Worm (Caenorhabditis elegans): ENCODE results near the gene famh-136.

famh-136 gene

DNA sequence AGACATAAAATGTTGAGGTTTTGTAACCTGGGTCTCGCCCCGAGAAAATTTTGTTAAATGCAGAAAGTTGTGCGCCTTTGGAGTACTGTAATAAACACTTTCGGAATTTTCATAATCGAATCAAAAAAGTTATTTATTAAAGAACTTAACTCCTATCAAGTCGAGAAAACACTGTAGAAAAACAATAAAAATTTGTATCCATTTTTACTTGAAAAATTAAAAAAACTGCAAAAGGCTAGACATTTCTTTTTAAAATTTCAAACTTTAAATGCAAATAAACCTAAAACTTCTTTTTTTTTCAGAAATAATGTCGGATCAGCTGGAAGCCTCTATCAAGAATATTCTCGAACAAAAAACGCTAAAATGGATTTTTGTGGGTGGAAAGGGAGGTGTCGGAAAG lies 7.2 kb downstream of the famh-136 start, which contains the start of gene asna-1:
Gene asna-1 (plus strand): TSS at position 301 of the 400 bp plus-strand sequence.
- no peak for TF ChIP-seq him-1 (tag; optimal IDR thresholded peaks at IDR 0.05)
- TF ChIP-seq dao-5 (tag; optimal IDR thresholded peaks at IDR 0.05), result no peak
- TF ChIP-seq W03F9.2 (tag; optimal IDR thresholded peaks at IDR 0.05), result no peak

DNA sequence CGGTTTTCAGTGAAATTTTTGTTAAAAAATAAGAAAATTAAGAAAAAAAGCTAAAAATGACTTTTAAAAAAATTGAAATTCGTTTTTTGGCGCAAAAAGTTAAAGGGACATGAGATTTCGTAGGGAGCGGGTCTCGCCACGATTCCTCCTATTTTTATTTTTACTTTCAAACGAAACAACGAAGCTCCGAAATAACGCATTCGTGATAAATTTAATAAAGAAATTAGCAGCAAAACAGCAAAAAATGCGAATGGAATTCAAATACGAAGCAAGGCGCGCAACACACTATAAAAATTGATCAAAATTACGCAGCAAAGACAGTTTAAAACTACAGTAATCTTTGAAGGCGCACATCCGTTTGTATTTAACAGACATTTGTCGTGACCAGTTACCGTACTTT lies 12.2 kb downstream of the famh-136 start:
- TF ChIP-seq W03F9.2 (tag; optimal IDR thresholded peaks at IDR 0.05), result peak; percentile 65
- no peak for TF ChIP-seq him-1 (tag; optimal IDR thresholded peaks at IDR 0.05)

DNA sequence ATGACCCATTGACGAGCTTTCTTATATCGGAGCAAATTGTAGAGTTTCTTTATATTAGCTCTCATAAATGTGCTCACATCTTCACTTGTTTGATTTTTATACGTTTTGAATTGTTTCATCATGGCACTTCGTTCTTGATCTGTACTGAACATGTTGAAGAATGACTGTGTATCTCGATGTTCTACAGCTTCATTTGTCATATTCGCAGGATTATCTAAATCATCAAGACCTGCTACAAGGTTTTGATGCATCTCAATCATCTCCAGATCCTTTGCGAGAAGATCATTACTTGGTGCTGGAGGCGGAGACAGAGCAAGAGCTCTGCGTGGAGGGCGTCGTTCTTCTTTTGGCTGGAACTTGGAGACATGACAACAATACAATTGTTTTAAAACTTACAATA lies 15.7 kb downstream of the famh-136 start:
- TF ChIP-seq him-1 (tag; optimal IDR thresholded peaks at IDR 0.05) (no peak), W03F9.2 (tag; optimal IDR thresholded peaks at IDR 0.05) (no peak)

- TF ChIP-seq W03F9.2 (tag; optimal IDR thresholded peaks at IDR 0.05) (peak; percentile 97), dao-5 (tag; optimal IDR thresholded peaks at IDR 0.05) (no peak), him-1 (tag; optimal IDR thresholded peaks at IDR 0.05) (peak; percentile 87)
These were observed 16.5 kb downstream of the famh-136 start, which contains the start of gene lin-9 for ce11 chrIII:8904044-8904443. TSS of gene lin-9 (minus strand) at chrIII:8904131.

ce11 chrIII:8904914-8905665 lies 17.5 kb downstream of the famh-136 start, which contains the start of gene unc-32:
TSS of gene unc-32 (plus strand) at chrIII:8905615.
- TF ChIP-seq dao-5 (tag; optimal IDR thresholded peaks at IDR 0.05) (no peak), him-1 (tag; optimal IDR thresholded peaks at IDR 0.05) (peak; percentile 4), W03F9.2 (tag; optimal IDR thresholded peaks at IDR 0.05) (no peak)

DNA sequence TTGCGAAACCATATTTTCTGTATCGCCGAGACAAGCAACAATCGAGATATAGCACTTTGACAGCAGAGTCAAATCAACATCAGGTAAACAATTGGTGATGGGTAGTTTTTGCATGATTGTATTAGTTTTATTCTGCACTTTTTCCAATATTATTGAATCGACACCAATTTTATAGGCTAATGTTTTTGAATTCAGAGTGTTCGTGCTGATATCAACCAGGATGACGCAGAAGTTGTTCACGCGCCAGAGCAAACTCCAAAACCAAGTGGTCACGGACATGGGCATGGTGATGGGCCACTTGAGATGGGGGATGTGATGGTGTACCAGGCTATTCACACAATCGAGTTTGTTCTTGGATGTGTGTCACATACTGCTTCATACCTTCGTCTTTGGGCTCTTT lies 22.6 kb downstream of the famh-136 start:
- TF ChIP-seq dao-5 (tag; optimal IDR thresholded peaks at IDR 0.05) (no peak), him-1 (tag; optimal IDR thresholded peaks at IDR 0.05) (no peak), W03F9.2 (tag; optimal IDR thresholded peaks at IDR 0.05) (no peak)

DNA sequence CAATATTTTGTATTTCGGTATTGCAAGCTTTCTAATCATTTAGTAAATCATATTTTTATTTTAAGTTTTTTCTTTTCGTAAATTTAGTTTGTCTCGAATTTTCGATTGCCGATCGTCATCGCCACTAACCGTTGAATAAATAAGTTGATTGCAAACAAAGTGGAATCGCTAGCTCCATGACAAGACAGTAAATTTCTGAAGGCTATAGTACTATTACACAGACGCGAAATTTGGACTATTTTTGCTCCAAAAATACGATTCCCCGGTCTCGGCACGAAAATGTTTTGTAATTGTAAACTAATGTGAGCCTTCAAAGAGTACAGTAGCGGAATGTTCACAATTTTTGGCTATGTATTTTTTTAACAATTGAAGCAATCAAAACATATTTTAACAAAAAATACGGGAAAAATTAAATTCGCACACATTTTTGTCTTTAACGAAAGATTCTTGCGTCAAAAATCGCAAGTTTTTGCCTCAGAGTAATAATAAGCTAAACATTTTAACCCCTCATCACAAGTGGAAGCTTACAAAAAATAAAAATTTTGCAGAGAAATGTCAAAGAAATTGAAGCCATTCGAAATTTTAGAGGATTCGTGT lies 24.1 kb downstream of the famh-136 start, which contains the start of gene tpk-1:
Gene tpk-1 (plus strand): TSS at position 547 of the 597 bp plus-strand sequence.
- TF ChIP-seq him-1 (tag; optimal IDR thresholded peaks at IDR 0.05), result peak; percentile 26
- TF ChIP-seq dao-5 (tag; optimal IDR thresholded peaks at IDR 0.05), result no peak

ce11 chrIII:8913469-8913868 lies 25.9 kb downstream of the famh-136 start, which contains the start of gene trxr-2:
TSS of gene trxr-2 (plus strand) at chrIII:8913769.
- TF ChIP-seq W03F9.2 (tag; optimal IDR thresholded peaks at IDR 0.05), result no peak

ce11 chrIII:8917879-8918381 lies 30.4 kb downstream of the famh-136 start, which contains the start of gene cdc-25.3:
TSS of gene cdc-25.3 (minus strand) at chrIII:8917929.
- no peak for TF ChIP-seq W03F9.2 (tag; optimal IDR thresholded peaks at IDR 0.05)
- no peak for TF ChIP-seq dao-5 (tag; optimal IDR thresholded peaks at IDR 0.05)
- no peak for TF ChIP-seq him-1 (tag; optimal IDR thresholded peaks at IDR 0.05)

- TF ChIP-seq W03F9.2 (tag; optimal IDR thresholded peaks at IDR 0.05) (no peak), dao-5 (tag; optimal IDR thresholded peaks at IDR 0.05) (no peak), him-1 (tag; optimal IDR thresholded peaks at IDR 0.05) (no peak)
These were observed 32.2 kb downstream of the famh-136 start, which contains the start of gene ZK637.15 for ce11 chrIII:8919784-8920183. TSS of gene ZK637.15 (plus strand) at chrIII:8920084.

ce11 chrIII:8922061-8922460 lies 34.5 kb downstream of the famh-136 start:
- TF ChIP-seq dao-5 (tag; optimal IDR thresholded peaks at IDR 0.05) (no peak), W03F9.2 (tag; optimal IDR thresholded peaks at IDR 0.05) (no peak), him-1 (tag; optimal IDR thresholded peaks at IDR 0.05) (no peak)

DNA sequence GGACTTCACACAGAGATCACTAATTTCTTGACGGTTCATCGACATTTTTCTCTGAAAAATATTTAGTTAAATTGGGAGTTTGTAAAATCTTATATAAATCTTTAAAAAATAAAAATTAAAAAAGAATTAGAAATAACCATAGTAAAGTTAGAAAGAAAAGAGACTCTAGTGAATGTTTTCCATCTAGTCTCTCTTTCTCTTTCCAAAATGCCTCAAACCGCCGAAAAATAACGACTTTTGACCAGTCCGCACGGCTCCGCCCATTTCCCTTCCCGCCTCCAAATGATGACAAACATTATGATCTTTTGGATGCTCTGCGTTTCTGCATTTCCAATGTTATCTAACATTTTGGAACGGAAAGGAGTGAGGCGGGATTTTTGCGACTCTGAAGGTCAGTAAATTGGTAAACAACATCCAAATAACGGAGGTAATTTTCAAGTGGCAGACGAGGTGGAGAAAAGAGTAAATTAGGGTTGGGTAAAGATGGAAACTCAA lies 35.7 kb downstream of the famh-136 start, which contains the start of gene glb-1:
Gene glb-1 (minus strand): TSS at position 51 of the 495 bp plus-strand sequence.
- TF ChIP-seq W03F9.2 (tag; optimal IDR thresholded peaks at IDR 0.05), result no peak
- TF ChIP-seq dao-5 (tag; optimal IDR thresholded peaks at IDR 0.05), result no peak
- no peak for TF ChIP-seq him-1 (tag; optimal IDR thresholded peaks at IDR 0.05)

- TF ChIP-seq dao-5 (tag; optimal IDR thresholded peaks at IDR 0.05) (no peak), W03F9.2 (tag; optimal IDR thresholded peaks at IDR 0.05) (no peak), him-1 (tag; optimal IDR thresholded peaks at IDR 0.05) (no peak)
These were observed 36.4 kb downstream of the famh-136 start, which contains the start of gene ZK637.12 for ce11 chrIII:8923937-8924336. TSS of gene ZK637.12 (plus strand) at chrIII:8924237.

ce11 chrIII:8925539-8925938 lies 38.0 kb downstream of the famh-136 start:
- TF ChIP-seq him-1 (tag; optimal IDR thresholded peaks at IDR 0.05), result no peak
- TF ChIP-seq dao-5 (tag; optimal IDR thresholded peaks at IDR 0.05), result no peak
- TF ChIP-seq W03F9.2 (tag; optimal IDR thresholded peaks at IDR 0.05), result no peak
